Worm (Caenorhabditis elegans): ENCODE data around the gene algn-2.

algn-2 gene

DNA sequence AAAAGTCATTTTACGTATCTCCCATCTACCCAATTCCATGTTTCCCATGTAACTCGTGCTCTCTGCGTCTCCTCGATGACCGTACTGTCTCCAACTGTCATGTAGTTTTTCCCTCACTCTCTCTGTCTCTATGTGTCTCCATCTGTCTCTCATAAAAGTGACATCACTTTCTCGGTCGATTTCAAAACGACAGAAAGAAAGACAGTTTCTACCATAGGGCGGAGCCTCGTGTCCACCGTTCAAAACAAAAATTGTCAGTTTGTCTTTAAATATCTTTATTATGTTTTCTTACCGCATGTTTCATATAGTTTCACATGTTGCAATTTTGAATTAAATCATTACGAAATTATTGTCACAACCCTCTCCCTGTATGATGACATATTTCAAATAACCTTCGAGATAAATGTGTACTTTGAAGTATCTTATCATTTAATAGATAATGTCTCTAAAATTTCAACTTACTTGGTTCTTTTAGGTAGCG is 44.8 kb upstream of the algn-2 start (continued):
- TF ChIP-seq efl-1 (optimal IDR thresholded peaks at IDR 0.05), result peak; percentile 77 to 81
- peak; percentile 44 to 95 for TF ChIP-seq efl-1 (GFP tag; optimal IDR thresholded peaks at IDR 0.05 in 1 of 2)
- no peak for TF ChIP-seq fkh-10 (GFP tag; optimal IDR thresholded peaks at IDR 0.05)
- peak; percentile 73 for TF ChIP-seq lin-13 (GFP tag; optimal IDR thresholded peaks at IDR 0.05)
- peak; percentile 79 for TF ChIP-seq irx-1 (tag; optimal IDR thresholded peaks at IDR 0.05)
- no peak for TF ChIP-seq fkh-4 (tag; optimal IDR thresholded peaks at IDR 0.05; ENCODE audit: borderline replicate concordance)
- peak; percentile 94 for TF ChIP-seq lin-14 (GFP tag; optimal IDR thresholded peaks at IDR 0.05)
- TF ChIP-seq mab-9 (GFP tag; IDR thresholded peaks at IDR 0.05), result peak; percentile 49; the same call in 1 of the 2 replicates
- TF ChIP-seq nhr-77 (tag; optimal IDR thresholded peaks at IDR 0.05), result peak; percentile 89
- TF ChIP-seq pag-3 (tag; optimal IDR thresholded peaks at IDR 0.05; ENCODE audit: borderline replicate concordance, insufficient read depth), result no peak
- peak; percentile 89 for TF ChIP-seq elt-2 (tag; optimal IDR thresholded peaks at IDR 0.05)
- TF ChIP-seq lsy-2 (tag; optimal IDR thresholded peaks at IDR 0.05), result peak; percentile 75 to 87
- no peak for TF ChIP-seq unc-130 (tag; optimal IDR thresholded peaks at IDR 0.05)
- no peak for TF ChIP-seq ceh-8 (GFP tag; optimal IDR thresholded peaks at IDR 0.05)
- no peak for TF ChIP-seq aha-1 (tag; optimal IDR thresholded peaks at IDR 0.05)
- TF ChIP-seq pax-3 (tag; optimal IDR thresholded peaks at IDR 0.05), result peak; percentile 56

DNA sequence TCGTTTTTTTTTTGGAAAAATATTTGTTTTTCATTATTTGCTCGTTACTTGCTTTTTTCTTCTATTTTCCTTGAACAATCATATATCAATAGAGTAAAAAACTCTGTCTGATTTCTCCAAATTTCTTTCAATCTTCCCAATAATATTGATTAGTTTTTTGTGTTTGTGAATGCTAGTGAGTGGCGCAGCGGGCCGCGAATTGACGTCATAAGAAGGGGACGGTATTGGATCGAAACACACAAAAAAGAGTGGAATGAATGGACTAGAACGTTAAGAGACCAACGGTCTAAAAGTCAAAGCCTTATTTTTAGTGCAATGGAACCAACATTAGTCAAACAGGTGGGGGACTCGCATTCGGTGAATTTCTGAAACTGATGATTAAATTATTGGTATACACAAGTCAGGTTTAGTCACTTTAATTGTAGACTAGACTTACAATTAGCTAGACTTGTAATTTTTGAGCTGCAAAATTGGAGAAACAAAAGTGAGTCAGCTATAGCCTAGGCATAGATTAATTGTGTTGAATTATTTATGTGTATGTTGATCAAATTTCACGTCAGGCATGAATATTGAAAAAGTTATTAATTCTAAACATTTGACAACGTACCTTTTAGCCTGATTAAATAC is 43.3 kb upstream of the algn-2 start:
- TF ChIP-seq nhr-47 (tag; optimal IDR thresholded peaks at IDR 0.05) (peak; percentile 15), xbp-1 (tag; optimal IDR thresholded peaks at IDR 0.05) (no peak), ceh-90 (tag; optimal IDR thresholded peaks at IDR 0.05) (no peak), fos-1 (tag; optimal IDR thresholded peaks at IDR 0.05) (peak; percentile 3), blmp-1 (tag; optimal IDR thresholded peaks at IDR 0.05) (peak; percentile 61), lin-14 (GFP tag; optimal IDR thresholded peaks at IDR 0.05) (peak; percentile 14), mep-1 (tag; optimal IDR thresholded peaks at IDR 0.05) (peak; percentile 36), nhr-71 (tag; optimal IDR thresholded peaks at IDR 0.05) (peak; percentile 29), ama-1 (optimal IDR thresholded peaks at IDR 0.05) (no peak), lin-35 (GFP tag; optimal IDR thresholded peaks at IDR 0.05) (no peak), nhr-77 (tag; optimal IDR thresholded peaks at IDR 0.05) (peak; percentile 10), fkh-8 (tag; optimal IDR thresholded peaks at IDR 0.05) (peak; percentile 23)

DNA sequence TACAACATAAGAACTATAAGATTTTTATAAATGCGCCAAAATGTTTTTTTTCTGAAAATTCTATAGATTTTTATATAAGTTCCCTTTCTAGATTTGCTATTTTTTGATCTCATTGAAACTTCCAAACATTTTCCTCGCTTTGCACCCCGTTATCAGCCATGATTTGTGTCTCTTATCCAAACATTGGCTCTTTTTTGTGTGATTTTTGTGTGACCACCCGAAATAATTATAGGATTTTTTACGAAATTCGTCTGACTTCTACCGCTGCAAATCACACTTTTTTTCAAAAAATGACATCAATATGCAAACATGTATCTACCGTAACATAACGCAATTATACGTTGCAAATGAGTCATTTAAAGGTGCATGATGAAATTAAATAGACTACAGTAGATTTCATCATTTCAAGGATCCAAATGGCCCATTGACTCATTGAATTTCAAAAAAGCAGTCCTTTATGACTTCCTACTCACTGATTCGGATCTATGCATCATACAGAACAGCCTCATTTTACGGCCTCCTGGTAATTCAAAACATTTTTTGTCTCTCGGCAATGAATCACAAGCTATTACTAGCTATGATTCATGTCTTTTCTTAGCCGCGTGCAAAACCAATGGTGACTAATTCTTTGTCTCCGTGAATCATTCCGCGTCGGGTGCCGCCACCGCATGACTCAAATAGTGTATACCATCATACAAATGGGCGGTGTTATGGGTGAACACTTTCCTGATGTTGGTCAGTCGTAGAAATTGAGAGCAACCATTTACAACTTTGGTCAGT is 42.5 kb upstream of the algn-2 start:
- TF ChIP-seq jun-1 (tag; optimal IDR thresholded peaks at IDR 0.05) (peak; percentile 12), nhr-19 (GFP tag; conservative IDR thresholded peaks at IDR 0.05) (no peak), elt-2 (tag; optimal IDR thresholded peaks at IDR 0.05) (peak; percentile 74)

DNA sequence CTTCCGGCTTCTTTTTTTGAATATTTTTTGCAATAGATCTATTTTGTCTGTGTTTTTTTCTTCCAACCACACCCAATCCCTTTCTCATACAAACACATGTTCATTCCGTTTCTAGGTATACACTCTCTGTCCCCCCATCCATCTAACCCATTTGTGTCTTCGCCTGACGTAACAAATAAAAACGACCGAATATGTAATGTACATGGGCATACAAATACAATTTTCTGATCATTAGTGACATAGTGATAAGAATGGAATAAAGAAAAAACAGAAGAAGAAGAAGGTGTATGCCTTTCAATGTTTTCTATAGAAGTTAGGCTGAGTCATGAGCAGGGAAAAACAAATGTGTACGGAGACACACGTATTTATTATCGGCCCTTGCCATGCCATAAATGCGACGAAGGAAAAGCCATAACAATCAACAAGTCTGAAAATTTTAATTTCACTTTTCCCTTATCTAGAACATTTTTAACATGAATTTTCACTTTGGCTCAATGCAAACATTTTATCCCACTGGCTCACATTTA is 41.3 kb upstream of the algn-2 start:
- TF ChIP-seq irx-1 (tag; optimal IDR thresholded peaks at IDR 0.05) (no peak), ama-1 (optimal IDR thresholded peaks at IDR 0.05) (no peak), fkh-10 (GFP tag; optimal IDR thresholded peaks at IDR 0.05) (no peak), unc-130 (tag; optimal IDR thresholded peaks at IDR 0.05) (no peak), isw-1 (GFP tag; IDR thresholded peaks at IDR 0.05) (no peak), C16A3.4 (tag; optimal IDR thresholded peaks at IDR 0.05) (no peak), ztf-11 (tag; optimal IDR thresholded peaks at IDR 0.05) (no peak), lin-14 (GFP tag; optimal IDR thresholded peaks at IDR 0.05) (peak; percentile 27), unc-98 (GFP tag; IDR thresholded peaks at IDR 0.05) (no peak), jun-1 (tag; optimal IDR thresholded peaks at IDR 0.05) (no peak), ceh-63 (GFP tag; optimal IDR thresholded peaks at IDR 0.05) (no peak), egl-27 (tag; optimal IDR thresholded peaks at IDR 0.05) (no peak), C04F5.9 (tag; optimal IDR thresholded peaks at IDR 0.05) (no peak), vab-15 (tag; optimal IDR thresholded peaks at IDR 0.05) (peak; percentile 6), alr-1 (tag; optimal IDR thresholded peaks at IDR 0.05; ENCODE audit: borderline replicate concordance) (no peak), nhr-76 (tag; optimal IDR thresholded peaks at IDR 0.05) (no peak), lir-3 (tag; optimal IDR thresholded peaks at IDR 0.05; ENCODE audit: poor library complexity) (no peak), elt-2 (tag; optimal IDR thresholded peaks at IDR 0.05) (peak; percentile 3), lsy-2 (tag; optimal IDR thresholded peaks at IDR 0.05) (peak in 1 of 2 experiments; percentile 10), nhr-12 (tag; optimal IDR thresholded peaks at IDR 0.05) (no peak), blmp-1 (tag; optimal IDR thresholded peaks at IDR 0.05) (peak; percentile 5), nhr-90 (tag; optimal IDR thresholded peaks at IDR 0.05; ENCODE audit: poor library complexity) (no peak), aly-2 (tag; optimal IDR thresholded peaks at IDR 0.05) (no peak), efl-1 (optimal IDR thresholded peaks at IDR 0.05) (no peak), efl-1 (GFP tag; optimal IDR thresholded peaks at IDR 0.05 in 1 of 2) (no peak), swsn-7 (tag; optimal IDR thresholded peaks at IDR 0.05) (no peak)
